Worm (Caenorhabditis elegans) whole organism, L3 larva: ENCODE results near the gene cnnm-1.

Experiments
- ZK546.5 ChIP-seq: sonication (generic microtip); optimal IDR thresholded peaks from 2 replicates; lab custom pipeline; 2017; ENCODE audit warnings: missing biosample characterization, missing genetic modification characterization
- ceh-16 ChIP-seq: sonication (generic microtip); optimal IDR thresholded peaks from 2 replicates; lab custom pipeline; 2017; ENCODE audit warnings: missing biosample characterization, missing genetic modification characterization
- ceh-82 ChIP-seq: fragments of 150-350 bp; optimal IDR thresholded peaks from 2 replicates; lab custom pipeline; 2014; ENCODE audit warnings: missing biosample characterization, missing genetic modification characterization
- eor-1 ChIP-seq, 2 experiments: fragments of 150-350 bp; optimal IDR thresholded peaks; 2 replicates each; lab custom pipeline; 2014 to 2018; ENCODE audit warnings: missing biosample characterization in 2 of 2, missing genetic modification characterization in 2 of 2
- fos-1 ChIP-seq: fragments of 150-350 bp; optimal IDR thresholded peaks from 2 replicates; lab custom pipeline; 2014; ENCODE audit warnings: missing biosample characterization, missing genetic modification characterization
- lin-15B ChIP-seq: fragments of 150-350 bp; optimal IDR thresholded peaks from 2 replicates; lab custom pipeline; 2014; ENCODE audit warnings: missing biosample characterization, missing genetic modification characterization
- lin-39 ChIP-seq: fragments of 150-350 bp; optimal IDR thresholded peaks from 2 replicates; lab custom pipeline; 2018; ENCODE audit warnings: missing biosample characterization, missing genetic modification reagents, missing genetic modification characterization
- lsy-12 ChIP-seq: sonication (generic microtip); optimal IDR thresholded peaks from 2 replicates; lab custom pipeline; 2016; ENCODE audit warnings: mild to moderate bottlenecking, missing genetic modification characterization, missing compliant biosample characterization
- mdl-1 ChIP-seq: fragments of 150-350 bp; optimal IDR thresholded peaks from 2 replicates; lab custom pipeline; 2014; ENCODE audit warnings: missing biosample characterization, missing genetic modification characterization
- nfya-1 ChIP-seq: sonication (generic microtip); optimal IDR thresholded peaks from 2 replicates; lab custom pipeline; 2017; ENCODE audit warnings: missing genetic modification characterization, mild to moderate bottlenecking, missing compliant biosample characterization, antibody characterized with exemption, moderate library complexity; ENCODE audit not compliant: insufficient read depth
- nhr-12 ChIP-seq: fragments of 150-350 bp; optimal IDR thresholded peaks from 2 replicates; lab custom pipeline; 2014; ENCODE audit warnings: missing biosample characterization, missing genetic modification characterization
- nhr-23 ChIP-seq: fragments of 150-350 bp; optimal IDR thresholded peaks from 2 replicates; lab custom pipeline; 2014; ENCODE audit warnings: missing biosample characterization, missing genetic modification reagents, missing genetic modification characterization
- nhr-237 ChIP-seq: fragments of 150-350 bp; optimal IDR thresholded peaks from 2 replicates; lab custom pipeline; 2014; ENCODE audit warnings: missing biosample characterization, missing genetic modification characterization
- nhr-28 ChIP-seq: fragments of 150-350 bp; optimal IDR thresholded peaks from 2 replicates; lab custom pipeline; 2014; ENCODE audit warnings: missing biosample characterization, missing genetic modification characterization
- nhr-76 ChIP-seq: fragments of 150-350 bp; sonication (generic microtip); optimal IDR thresholded peaks from 5 replicates; lab custom pipeline; 2014; ENCODE audit warnings: missing biosample characterization, missing genetic modification characterization
- pha-4 ChIP-seq: fragments of 150-350 bp; optimal IDR thresholded peaks from 2 replicates; lab custom pipeline; 2014; ENCODE audit warnings: missing biosample characterization, missing genetic modification reagents, missing genetic modification characterization
- pqm-1 ChIP-seq: fragments of 150-350 bp; optimal IDR thresholded peaks from 2 replicates; lab custom pipeline; 2017; ENCODE audit warnings: missing biosample characterization, missing genetic modification characterization, inconsistent platforms

Gene cnnm-1

DNA sequence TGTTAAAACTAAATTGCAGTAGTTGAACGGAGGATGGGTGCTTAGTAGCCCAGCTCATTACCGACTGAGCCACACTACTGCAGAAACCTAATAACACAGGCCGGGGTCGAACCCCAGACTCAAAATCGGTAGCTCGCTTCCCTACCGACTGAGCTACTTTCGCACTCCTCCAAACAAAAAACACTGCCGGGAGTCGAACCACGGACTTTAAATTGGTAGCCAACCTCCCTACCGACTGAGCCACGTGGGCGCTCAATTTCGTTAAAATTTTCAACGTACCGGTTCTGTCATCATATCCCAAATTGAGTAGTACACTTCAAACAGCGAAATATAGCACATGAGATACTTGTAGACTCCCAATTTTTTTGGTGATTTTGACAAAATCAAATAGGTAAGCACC lies 56.2 kb downstream of the cnnm-1 start:
- TF ChIP-seq nhr-76 (tag; lab: Kevin White, UChicago) (no peak), lin-15B (tag; lab: Kevin White, UChicago) (no peak), ceh-16 (no peak), pqm-1 (tag; lab: Kevin White, UChicago) (no peak), lsy-12 (tag; lab: Kevin White, UChicago) (no peak), ceh-82 (tag; lab: Kevin White, UChicago) (no peak), nhr-237 (tag; lab: Kevin White, UChicago) (no peak), fos-1 (tag; lab: Kevin White, UChicago) (no peak), mdl-1 (no peak), nhr-23 (tag; lab: Kevin White, UChicago) (no peak), nhr-12 (tag; lab: Kevin White, UChicago) (no peak), pha-4 (tag; lab: Kevin White, UChicago) (no peak), lin-39 (tag; lab: Kevin White, UChicago) (no peak), eor-1 (tag; optimal IDR thresholded peaks at IDR 0.05; lab: Kevin White, UChicago) (no peak), nhr-28 (no peak), ZK546.5 (tag; lab: Kevin White, UChicago) (no peak), nfya-1 (tag; lab: Kevin White, UChicago) (no peak)
